Worm (Caenorhabditis elegans) whole organism, L4/young adult: ENCODE measurements around the gene C28H8.8.

ENCODE experiments used
- W03F9.2 ChIP-seq: fragments of 150-350 bp; optimal IDR thresholded peaks from 2 replicates; lab custom pipeline; 2014; ENCODE audit warnings: missing biosample characterization, missing genetic modification characterization
- dao-5 ChIP-seq: sonication (generic microtip); optimal IDR thresholded peaks from 2 replicates; lab custom pipeline; 2016; ENCODE audit warnings: missing genotype, missing genetic modification characterization, moderate library complexity, missing compliant biosample characterization
- him-1 ChIP-seq: sonication (generic microtip); optimal IDR thresholded peaks from 2 replicates; lab custom pipeline; 2016; ENCODE audit warnings: missing genotype, missing genetic modification reagents, missing genetic modification characterization, missing compliant biosample characterization

The C28H8.8 gene

ce11 chrIII:5908408-5908807 is 19.8 kb upstream of the C28H8.8 start, which contains the start of gene C28H8.3:
Gene C28H8.3, plus strand, starts transcription at chrIII:5908700.
- TF ChIP-seq him-1: no peak
- TF ChIP-seq dao-5 (tag; lab: Kevin White, UChicago): no peak
- TF ChIP-seq W03F9.2 (tag; lab: Kevin White, UChicago): no peak

- TF ChIP-seq W03F9.2 (tag; lab: Kevin White, UChicago): no peak
- TF ChIP-seq dao-5 (tag; lab: Kevin White, UChicago): no peak
- no peak for TF ChIP-seq him-1
Observed at ce11 chrIII:5906749-5907148, 18.2 kb upstream of the C28H8.8 start, which contains the start of gene erd-2.2. Gene erd-2.2, plus strand, starts transcription at chrIII:5907049.

ce11 chrIII:5906059-5906458 is 17.5 kb upstream of the C28H8.8 start, which contains the start of gene dpff-1:
Gene dpff-1, minus strand, starts transcription at chrIII:5906346.
- TF ChIP-seq W03F9.2 (tag; lab: Kevin White, UChicago): no peak
- TF ChIP-seq him-1: no peak
- TF ChIP-seq dao-5 (tag; lab: Kevin White, UChicago): no peak

ce11 chrIII:5902558-5902957 is 14.0 kb upstream of the C28H8.8 start:
- TF ChIP-seq him-1 (no peak), dao-5 (tag; lab: Kevin White, UChicago) (no peak), W03F9.2 (tag; lab: Kevin White, UChicago) (no peak)

- TF ChIP-seq dao-5 (tag; lab: Kevin White, UChicago): no peak
- no peak for TF ChIP-seq him-1
- TF ChIP-seq W03F9.2 (tag; lab: Kevin White, UChicago): no peak
Observed at ce11 chrIII:5900709-5901108, 12.1 kb upstream of the C28H8.8 start.

- TF ChIP-seq dao-5 (tag; lab: Kevin White, UChicago) (no peak), him-1 (no peak), W03F9.2 (tag; lab: Kevin White, UChicago) (no peak)
Observed at ce11 chrIII:5898631-5899030, 10.1 kb upstream of the C28H8.8 start.

ce11 chrIII:5897468-5897867 is 8.9 kb upstream of the C28H8.8 start:
- TF ChIP-seq him-1: no peak
- TF ChIP-seq W03F9.2 (tag; lab: Kevin White, UChicago): no peak
- no peak for TF ChIP-seq dao-5 (tag; lab: Kevin White, UChicago)

ce11 chrIII:5895913-5896312 is 7.3 kb upstream of the C28H8.8 start, which contains the start of gene pxl-1:
Gene pxl-1, minus strand, starts transcription at chrIII:5896013.
- TF ChIP-seq dao-5 (tag; lab: Kevin White, UChicago) (no peak), him-1 (no peak), W03F9.2 (tag; lab: Kevin White, UChicago) (no peak)

- no peak for TF ChIP-seq dao-5 (tag; lab: Kevin White, UChicago)
Observed at ce11 chrIII:5892909-5893308, 4.3 kb upstream of the C28H8.8 start.

ce11 chrIII:5886893-5887292 is 1.7 kb downstream of the C28H8.8 start, which contains the start of gene C28H8.7:
Gene C28H8.7, minus strand, starts transcription at chrIII:5886993.
- no peak for TF ChIP-seq dao-5 (tag; lab: Kevin White, UChicago)
- no peak for TF ChIP-seq W03F9.2 (tag; lab: Kevin White, UChicago)

- TF ChIP-seq W03F9.2 (tag; lab: Kevin White, UChicago) (no peak), him-1 (no peak), dao-5 (tag; lab: Kevin White, UChicago) (no peak)
Observed at ce11 chrIII:5884459-5884858, 4.1 kb downstream of the C28H8.8 start.

ce11 chrIII:5884007-5884406 is 4.6 kb downstream of the C28H8.8 start, which contains the start of gene C28H8.5:
Gene C28H8.5, plus strand, starts transcription at chrIII:5884307.
- TF ChIP-seq dao-5 (tag; lab: Kevin White, UChicago): no peak
- TF ChIP-seq him-1: no peak
- no peak for TF ChIP-seq W03F9.2 (tag; lab: Kevin White, UChicago)

ce11 chrIII:5883517-5883916 is 5.1 kb downstream of the C28H8.8 start:
- no peak for TF ChIP-seq W03F9.2 (tag; lab: Kevin White, UChicago)
- no peak for TF ChIP-seq dao-5 (tag; lab: Kevin White, UChicago)
- no peak for TF ChIP-seq him-1

- no peak for TF ChIP-seq W03F9.2 (tag; lab: Kevin White, UChicago)
- no peak for TF ChIP-seq him-1
- TF ChIP-seq dao-5 (tag; lab: Kevin White, UChicago): no peak
Observed at ce11 chrIII:5882823-5883222, 5.8 kb downstream of the C28H8.8 start, which contains the start of gene F01F1.14. Gene F01F1.14, minus strand, starts transcription at chrIII:5882923.

ce11 chrIII:5882284-5882683 is 6.3 kb downstream of the C28H8.8 start:
- TF ChIP-seq W03F9.2 (tag; lab: Kevin White, UChicago) (no peak), dao-5 (tag; lab: Kevin White, UChicago) (no peak), him-1 (no peak)
